Worm (Caenorhabditis elegans) whole organism, mixed stage, embryonic: ENCODE data around the gene odr-2.

ENCODE experiments used
- blmp-1 ChIP-seq: fragments of 150-350 bp; optimal IDR thresholded peaks from 2 replicates; lab custom pipeline; 2014; ENCODE audit warnings: missing biosample characterization, missing genetic modification characterization
- lin-13 ChIP-seq: fragments of 150-350 bp; optimal IDR thresholded peaks from 2 replicates; lab custom pipeline; 2014; ENCODE audit warnings: missing biosample characterization, missing genetic modification characterization
- nhr-237 ChIP-seq: fragments of 150-350 bp; optimal IDR thresholded peaks from 2 replicates; lab custom pipeline; 2014; ENCODE audit warnings: missing biosample characterization, missing genetic modification characterization
- pha-4 ChIP-seq: fragments of 150-350 bp; optimal IDR thresholded peaks from 2 replicates; lab custom pipeline; 2018; ENCODE audit warnings: missing biosample characterization, missing genetic modification reagents, missing genetic modification characterization
- snpc-4 ChIP-seq: fragments of 150-350 bp; optimal IDR thresholded peaks from 2 replicates; lab custom pipeline; 2014; ENCODE audit warnings: missing biosample characterization, missing genetic modification characterization
- unc-39 ChIP-seq: fragments of 150-350 bp; optimal IDR thresholded peaks from 2 replicates; lab custom pipeline; 2014; ENCODE audit warnings: missing biosample characterization, missing genetic modification characterization
- unc-62 ChIP-seq: fragments of 150-350 bp; optimal IDR thresholded peaks from 2 replicates; lab custom pipeline; 2014; ENCODE audit warnings: missing biosample characterization, missing genetic modification reagents, missing genetic modification characterization

DNA sequence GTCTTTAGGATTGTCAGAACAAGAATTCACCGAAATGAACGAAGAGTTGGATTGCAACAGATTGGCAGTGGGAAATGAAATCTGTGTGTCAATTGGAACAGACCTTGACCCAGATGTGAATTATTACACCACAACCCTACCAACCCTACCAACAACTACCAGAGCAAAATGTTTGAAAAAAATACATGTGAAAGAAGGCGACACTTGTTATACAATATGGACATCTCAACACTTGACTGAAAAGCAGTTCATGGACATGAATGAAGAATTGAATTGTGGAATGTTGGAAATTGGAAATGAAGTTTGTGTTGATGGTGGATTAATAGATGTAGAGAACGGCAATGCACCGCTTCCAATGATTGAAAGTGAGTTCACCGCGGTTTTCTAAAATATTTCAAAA is 20.6 kb downstream of the odr-2 start:
- no peak for TF ChIP-seq snpc-4 (tag; lab: Kevin White, UChicago)
- TF ChIP-seq pha-4, result no peak
- TF ChIP-seq blmp-1 (tag; lab: Kevin White, UChicago), result no peak
- no peak for TF ChIP-seq unc-39 (tag; lab: Kevin White, UChicago)
- TF ChIP-seq lin-13 (tag; lab: Kevin White, UChicago), result no peak
- no peak for TF ChIP-seq unc-62 (GFP tag; lab: Kevin White, UChicago)
- no peak for TF ChIP-seq nhr-237 (tag; lab: Kevin White, UChicago)
